Worm (Caenorhabditis elegans) whole organism, late embryonic: Measurements from ENCODE around the gene F55C9.14.

ENCODE experiments used
- C08G9.2 ChIP-seq: sonication (generic microtip); optimal IDR thresholded peaks from 2 replicates; lab custom pipeline; 2016; ENCODE audit warnings: mild to moderate bottlenecking, missing genetic modification characterization, moderate library complexity, missing compliant biosample characterization
- F13H6.1 ChIP-seq: sonication (generic microtip); optimal IDR thresholded peaks from 2 replicates; lab custom pipeline; 2016; ENCODE audit warnings: missing genetic modification characterization, missing compliant biosample characterization
- K09A11.1 ChIP-seq: sonication (generic microtip); optimal IDR thresholded peaks from 2 replicates; lab custom pipeline; 2017; ENCODE audit warnings: antibody characterized with exemption, mild to moderate bottlenecking, missing genetic modification characterization, missing compliant biosample characterization; ENCODE audit not compliant: insufficient read depth
- Y22D7AL.16 ChIP-seq: sonication (generic microtip); optimal IDR thresholded peaks from 2 replicates; lab custom pipeline; 2016; ENCODE audit warnings: missing genetic modification characterization, missing compliant biosample characterization
- ceh-19 ChIP-seq: fragments of 200-800 bp; sonication (Bioruptor generic); optimal IDR thresholded peaks from 2 replicates; lab custom pipeline; 2018; ENCODE audit warnings: mild to moderate bottlenecking, missing genetic modification characterization, missing compliant biosample characterization
- ceh-2 ChIP-seq: sonication (generic microtip); optimal IDR thresholded peaks from 2 replicates; lab custom pipeline; 2016; ENCODE audit warnings: missing genotype, missing genetic modification characterization, missing compliant biosample characterization
- ceh-22 ChIP-seq: sonication (generic microtip); optimal IDR thresholded peaks from 2 replicates; lab custom pipeline; 2017; ENCODE audit warnings: missing biosample characterization, missing genetic modification characterization
- ceh-30 ChIP-seq: fragments of 150-350 bp; optimal IDR thresholded peaks from 2 replicates; lab custom pipeline; 2014; ENCODE audit warnings: missing biosample characterization, missing genetic modification characterization
- ceh-34 ChIP-seq: sonication (generic microtip); optimal IDR thresholded peaks from 2 replicates; lab custom pipeline; 2016; ENCODE audit warnings: mild to moderate bottlenecking, missing genetic modification characterization, missing compliant biosample characterization
- ceh-45 ChIP-seq: fragments of 200-800 bp; sonication (Bioruptor generic); IDR thresholded peaks from 2 replicates; pipeline ENCODE4 v1.3.6; 2022; ENCODE audit warnings: missing genetic modification reagents, missing genetic modification characterization, missing compliant biosample characterization
- ceh-6 ChIP-seq: fragments of 200-800 bp; sonication (Bioruptor generic); optimal IDR thresholded peaks from 2 replicates; lab custom pipeline; 2018; ENCODE audit warnings: mild to moderate bottlenecking, missing genetic modification characterization, missing compliant biosample characterization
- ceh-9 ChIP-seq: sonication (generic microtip); optimal IDR thresholded peaks from 2 replicates; lab custom pipeline; 2016; ENCODE audit warnings: mild to moderate bottlenecking, missing genetic modification characterization, inconsistent platforms, missing compliant biosample characterization
- dmd-4 ChIP-seq: sonication (generic microtip); optimal IDR thresholded peaks from 2 replicates; lab custom pipeline; 2016; ENCODE audit warnings: borderline replicate concordance, missing genetic modification characterization, missing compliant biosample characterization
- eyg-1 ChIP-seq: sonication (generic microtip); optimal IDR thresholded peaks from 2 replicates; lab custom pipeline; 2016; ENCODE audit warnings: missing genotype, missing genetic modification characterization, missing compliant biosample characterization
- fax-1 ChIP-seq: sonication (generic microtip); optimal IDR thresholded peaks from 2 replicates; lab custom pipeline; 2016; ENCODE audit warnings: missing genotype, missing genetic modification characterization, missing compliant biosample characterization
- gmeb-2 ChIP-seq: sonication (generic microtip); optimal IDR thresholded peaks from 2 replicates; lab custom pipeline; 2016; ENCODE audit warnings: missing genetic modification characterization, inconsistent platforms, missing compliant biosample characterization
- hlh-13 ChIP-seq: fragments of 200-800 bp; sonication (Bioruptor generic); optimal IDR thresholded peaks from 2 replicates; lab custom pipeline; 2018; ENCODE audit warnings: mild to moderate bottlenecking, missing genetic modification characterization, missing compliant biosample characterization
- hlh-15 ChIP-seq: sonication (generic microtip); optimal IDR thresholded peaks from 2 replicates; lab custom pipeline; 2016; ENCODE audit warnings: missing genetic modification characterization, missing compliant biosample characterization
- hlh-30 ChIP-seq: sonication (generic microtip); optimal IDR thresholded peaks from 2 replicates; lab custom pipeline; 2017; ENCODE audit warnings: antibody characterized with exemption, missing genetic modification characterization, missing compliant biosample characterization; ENCODE audit not compliant: insufficient read depth
- hlh-6 ChIP-seq: sonication (generic microtip); optimal IDR thresholded peaks from 2 replicates; lab custom pipeline; 2016; ENCODE audit warnings: missing genotype, missing genetic modification characterization, missing compliant biosample characterization
- lim-6 ChIP-seq: sonication (generic microtip); optimal IDR thresholded peaks from 2 replicates; lab custom pipeline; 2016; ENCODE audit warnings: missing genetic modification characterization, missing compliant biosample characterization
- lin-11 ChIP-seq: fragments of 200-800 bp; sonication (Bioruptor generic); optimal IDR thresholded peaks from 2 replicates; lab custom pipeline; 2018; ENCODE audit warnings: mild to moderate bottlenecking, missing genetic modification characterization, missing compliant biosample characterization
- madf-2 ChIP-seq: sonication (generic microtip); optimal IDR thresholded peaks from 2 replicates; lab custom pipeline; 2017; ENCODE audit warnings: missing genetic modification characterization, missing compliant biosample characterization
- mec-3 ChIP-seq: sonication (generic microtip); optimal IDR thresholded peaks from 2 replicates; lab custom pipeline; 2016; ENCODE audit warnings: borderline replicate concordance, missing genetic modification characterization, missing compliant biosample characterization
- nfya-1 ChIP-seq: sonication (generic microtip); optimal IDR thresholded peaks from 2 replicates; lab custom pipeline; 2017; ENCODE audit warnings: missing genetic modification characterization, mild to moderate bottlenecking, missing compliant biosample characterization, antibody characterized with exemption, moderate library complexity
- nhr-232 ChIP-seq: sonication (generic microtip); optimal IDR thresholded peaks from 2 replicates; lab custom pipeline; 2016; ENCODE audit warnings: missing genetic modification characterization, missing compliant biosample characterization
- odd-2 ChIP-seq: sonication (generic microtip); optimal IDR thresholded peaks from 2 replicates; lab custom pipeline; 2017; ENCODE audit warnings: antibody characterized with exemption, mild to moderate bottlenecking, missing genetic modification characterization, missing compliant biosample characterization
- pag-3 ChIP-seq: sonication (generic microtip); optimal IDR thresholded peaks from 2 replicates; lab custom pipeline; 2016; ENCODE audit warnings: missing compliant biosample characterization, missing genetic modification characterization, borderline replicate concordance
- pat-9 ChIP-seq: fragments of 200-800 bp; sonication (Bioruptor generic); optimal IDR thresholded peaks from 2 replicates; lab custom pipeline; 2018; ENCODE audit warnings: mild to moderate bottlenecking, missing genetic modification characterization, moderate library complexity, missing compliant biosample characterization
- pax-1 ChIP-seq: fragments of 150-350 bp; optimal IDR thresholded peaks from 2 replicates; lab custom pipeline; 2014; ENCODE audit warnings: missing biosample characterization, missing genetic modification characterization
- sdc-2 ChIP-seq: sonication (generic microtip); optimal IDR thresholded peaks from 2 replicates; lab custom pipeline; 2016; ENCODE audit warnings: missing genotype, missing genetic modification characterization, missing compliant biosample characterization
- sox-2 ChIP-seq: fragments of 200-800 bp; sonication (Bioruptor generic); IDR thresholded peaks from 2 replicates; pipeline ENCODE4 v1.3.6; 2022; ENCODE audit warnings: missing genetic modification reagents, missing genetic modification characterization, missing compliant biosample characterization
- sox-4 ChIP-seq: sonication (generic microtip); optimal IDR thresholded peaks from 2 replicates; lab custom pipeline; 2017; ENCODE audit warnings: mild to moderate bottlenecking, missing genetic modification characterization, inconsistent platforms, missing compliant biosample characterization
- tbx-2 ChIP-seq: sonication (generic microtip); optimal IDR thresholded peaks from 2 replicates; lab custom pipeline; 2016; ENCODE audit warnings: missing genetic modification characterization, missing compliant biosample characterization
- tbx-7 ChIP-seq: sonication (generic microtip); optimal IDR thresholded peaks from 2 replicates; lab custom pipeline; 2016; ENCODE audit warnings: missing genotype, missing genetic modification characterization, missing compliant biosample characterization
- unc-42 ChIP-seq: sonication (generic microtip); optimal IDR thresholded peaks from 2 replicates; lab custom pipeline; 2016; ENCODE audit warnings: missing genotype, missing genetic modification characterization, missing compliant biosample characterization
- ztf-16 ChIP-seq: sonication (generic microtip); optimal IDR thresholded peaks from 2 replicates; lab custom pipeline; 2017; ENCODE audit warnings: missing genetic modification characterization, missing compliant biosample characterization

F55C9.14 gene

ce11 chrV:19299262-19299661 is at the start of gene F55C9.14:
Gene F55C9.14 (plus strand): TSS chrV:19299562.
- TF ChIP-seq eyg-1 (tag; lab: Kevin White, UChicago), result no peak
- no peak for TF ChIP-seq hlh-30

ce11 chrV:19250983-19251382 is 48.4 kb upstream of the F55C9.14 start, which contains the start of gene str-81:
Gene str-81 (minus strand): TSS chrV:19251083.
- TF ChIP-seq hlh-6 (tag; lab: Kevin White, UChicago) (no peak), gmeb-2 (tag; lab: Kevin White, UChicago) (no peak), fax-1 (tag; lab: Kevin White, UChicago) (no peak), lin-11 (tag; lab: Kevin White, UChicago) (no peak), pag-3 (tag; lab: Kevin White, UChicago) (no peak), mec-3 (tag; lab: Kevin White, UChicago) (no peak), ceh-9 (tag; lab: Kevin White, UChicago) (no peak), sdc-2 (tag; lab: Kevin White, UChicago) (no peak), tbx-2 (no peak), sox-2 (GFP tag; lab: Robert Waterston, UW) (no peak), odd-2 (tag; lab: Kevin White, UChicago) (no peak), C08G9.2 (tag; lab: Kevin White, UChicago) (no peak), K09A11.1 (tag; lab: Kevin White, UChicago) (no peak), tbx-7 (tag; lab: Kevin White, UChicago) (no peak), ceh-6 (GFP tag; lab: Kevin White, UChicago) (no peak), hlh-30 (no peak), nfya-1 (tag; lab: Kevin White, UChicago) (no peak)

- TF ChIP-seq gmeb-2 (tag; lab: Kevin White, UChicago) (no peak), ceh-22 (tag; lab: Kevin White, UChicago) (no peak), nhr-232 (tag; lab: Kevin White, UChicago) (no peak), ceh-45 (GFP tag; lab: Robert Waterston, UW) (no peak), madf-2 (tag; lab: Kevin White, UChicago) (no peak), pax-1 (tag; lab: Kevin White, UChicago) (no peak), hlh-6 (tag; lab: Kevin White, UChicago) (no peak), ceh-30 (tag; lab: Kevin White, UChicago) (no peak), dmd-4 (tag; lab: Kevin White, UChicago) (no peak), Y22D7AL.16 (tag; lab: Kevin White, UChicago) (no peak), pat-9 (tag; lab: Kevin White, UChicago) (no peak), unc-42 (tag; lab: Kevin White, UChicago) (no peak), ceh-34 (tag; lab: Kevin White, UChicago) (no peak)
Measured at ce11 chrV:19251844-19252243, 47.5 kb upstream of the F55C9.14 start, which contains the start of gene F21D9.11. Gene F21D9.11 (plus strand): TSS chrV:19252144.

- no peak for TF ChIP-seq ztf-16 (tag; lab: Kevin White, UChicago)
- TF ChIP-seq K09A11.1 (tag; lab: Kevin White, UChicago), result no peak
- TF ChIP-seq F13H6.1 (tag; lab: Kevin White, UChicago), result no peak
- TF ChIP-seq hlh-15 (tag; lab: Kevin White, UChicago), result no peak
- no peak for TF ChIP-seq fax-1 (tag; lab: Kevin White, UChicago)
- TF ChIP-seq lim-6 (tag; lab: Kevin White, UChicago), result no peak
- no peak for TF ChIP-seq sox-4 (tag; lab: Kevin White, UChicago)
- no peak for TF ChIP-seq odd-2 (tag; lab: Kevin White, UChicago)
- TF ChIP-seq hlh-13 (GFP tag; lab: Kevin White, UChicago), result no peak
- TF ChIP-seq unc-42 (tag; lab: Kevin White, UChicago), result no peak
- TF ChIP-seq sox-2 (GFP tag; lab: Robert Waterston, UW), result no peak
- no peak for TF ChIP-seq ceh-6 (GFP tag; lab: Kevin White, UChicago)
- TF ChIP-seq ceh-19 (GFP tag; lab: Kevin White, UChicago), result no peak
- TF ChIP-seq ceh-2 (tag; lab: Kevin White, UChicago), result no peak
Measured at ce11 chrV:19253520-19253919, 45.8 kb upstream of the F55C9.14 start, which contains the start of gene F21D9.4. Gene F21D9.4 (plus strand): TSS chrV:19253820.
